Worm (Caenorhabditis elegans): ENCODE data around the gene sul-2.

ce11 chrV:8130149-8130661, 27.3 kb upstream of the sul-2 start, which contains the start of gene snap-1:
- TF ChIP-seq rnt-1 (tag; optimal IDR thresholded peaks at IDR 0.05) = no peak
- TF ChIP-seq odd-2 (tag; optimal IDR thresholded peaks at IDR 0.05) = no peak
